Worm (Caenorhabditis elegans): ENCODE results near the gene K05F1.8.

Gene K05F1.8

ce11 chrII:5772547-5773142 is 26.8 kb downstream of the K05F1.8 start (continued):
- TF ChIP-seq F57A8.1 (GFP tag; optimal IDR thresholded peaks at IDR 0.05): no peak
- TF ChIP-seq C06A6.2 (GFP tag; conservative IDR thresholded peaks at IDR 0.05): no peak
- TF ChIP-seq F55B11.4 (tag; optimal IDR thresholded peaks at IDR 0.05; ENCODE audit: borderline replicate concordance, insufficient read depth): no peak
- no peak for TF ChIP-seq lsl-1 (GFP tag; optimal IDR thresholded peaks at IDR 0.05)
- TF ChIP-seq F52B5.7 (tag; optimal IDR thresholded peaks at IDR 0.05): peak; percentile 12
- TF ChIP-seq Y67H2A.10 (GFP tag; conservative IDR thresholded peaks at IDR 0.05): no peak
- no peak for TF ChIP-seq lin-35 (GFP tag; optimal IDR thresholded peaks at IDR 0.05)
- TF ChIP-seq F22D6.2 (tag; optimal IDR thresholded peaks at IDR 0.05): no peak
- TF ChIP-seq hlh-26 (GFP tag; conservative IDR thresholded peaks at IDR 0.05): no peak
- no peak for TF ChIP-seq unc-62 (GFP tag; optimal IDR thresholded peaks at IDR 0.05)
- TF ChIP-seq B0261.1 (tag; optimal IDR thresholded peaks at IDR 0.05): peak; percentile 90
- peak; percentile 68; the same call in 1 of the 2 replicates for TF ChIP-seq let-526 (GFP tag; IDR thresholded peaks at IDR 0.05)
- TF ChIP-seq F57C9.4 (tag; optimal IDR thresholded peaks at IDR 0.05): no peak
- TF ChIP-seq ceh-58 (GFP tag; IDR thresholded peaks at IDR 0.05): no peak
- TF ChIP-seq F39B2.1 (GFP tag; IDR thresholded peaks at IDR 0.05): no peak
- no peak for TF ChIP-seq F37B4.10 (GFP tag; IDR thresholded peaks at IDR 0.05)
- TF ChIP-seq ceh-100 (GFP tag; IDR thresholded peaks at IDR 0.05): 0 out of 2 replicates have a peak, but pooled peaks have one; percentile 27
- no peak for TF ChIP-seq hsf-1 (GFP tag; IDR thresholded peaks at IDR 0.05)
- TF ChIP-seq snpc-1.1 (tag; optimal IDR thresholded peaks at IDR 0.05; ENCODE audit: insufficient read depth): no peak
- no peak for TF ChIP-seq cebp-1 (GFP tag; IDR thresholded peaks at IDR 0.05)
- no peak for TF ChIP-seq cebp-1 (tag; optimal IDR thresholded peaks at IDR 0.05)
- no peak for TF ChIP-seq ceh-91 (GFP tag; IDR thresholded peaks at IDR 0.05)
- peak; percentile 52 for TF ChIP-seq chd-7 (tag; optimal IDR thresholded peaks at IDR 0.05)
- TF ChIP-seq nhr-90 (tag; optimal IDR thresholded peaks at IDR 0.05): peak; percentile 58
- TF ChIP-seq somi-1 (GFP tag; optimal IDR thresholded peaks at IDR 0.05): peak; percentile 57
- 0 out of 2 replicates have a peak, but pooled peaks have one; percentile 54 for TF ChIP-seq K11D2.4 (GFP tag; IDR thresholded peaks at IDR 0.05)
- TF ChIP-seq nfyb-1 (GFP tag; IDR thresholded peaks at IDR 0.05): peak; percentile 83
- no peak for TF ChIP-seq aptf-3 (GFP tag; IDR thresholded peaks at IDR 0.05)
- peak; percentile 66 for TF ChIP-seq die-1 (tag; optimal IDR thresholded peaks at IDR 0.05)
- TF ChIP-seq ztf-25 (GFP tag; IDR thresholded peaks at IDR 0.05): no peak
- no peak for TF ChIP-seq B0019.2 (GFP tag; conservative IDR thresholded peaks at IDR 0.05)
- no peak for TF ChIP-seq Y95B8A.8 (GFP tag; IDR thresholded peaks at IDR 0.05)
- TF ChIP-seq lsy-27 (tag; optimal IDR thresholded peaks at IDR 0.05; ENCODE audit: borderline replicate concordance, insufficient read depth): no peak
- no peak for TF ChIP-seq tbx-9 (tag; optimal IDR thresholded peaks at IDR 0.05; ENCODE audit: borderline replicate concordance)
- TF ChIP-seq Y53G8AR.9 (GFP tag; conservative IDR thresholded peaks at IDR 0.05): 0 out of 2 replicates have a peak, but pooled peaks have one; percentile 57
- TF ChIP-seq B0336.3 (GFP tag; IDR thresholded peaks at IDR 0.05): no peak
- TF ChIP-seq aptf-2 (GFP tag; conservative IDR thresholded peaks at IDR 0.05): no peak
- no peak for TF ChIP-seq nhr-27 (tag; optimal IDR thresholded peaks at IDR 0.05)
- TF ChIP-seq mxl-1 (tag; optimal IDR thresholded peaks at IDR 0.05): peak; percentile 30
- peak; percentile 57 for TF ChIP-seq madf-6 (GFP tag; IDR thresholded peaks at IDR 0.05)
- TF ChIP-seq rec-8 (tag; optimal IDR thresholded peaks at IDR 0.05): peak; percentile 16 to 63
- TF ChIP-seq repo-1 (tag; optimal IDR thresholded peaks at IDR 0.05): peak; percentile 2
- peak; percentile 20 for TF ChIP-seq snpc-1.3 (tag; optimal IDR thresholded peaks at IDR 0.05; ENCODE audit: insufficient read depth)
- no peak for TF ChIP-seq nfya-2 (GFP tag; IDR thresholded peaks at IDR 0.05)
- peak; percentile 31 for TF ChIP-seq ZK185.1 (tag; optimal IDR thresholded peaks at IDR 0.05; ENCODE audit: poor library complexity, severe bottlenecking)
- no peak for TF ChIP-seq nhr-120 (GFP tag; IDR thresholded peaks at IDR 0.05)
- no peak for TF ChIP-seq D2030.7 (GFP tag; IDR thresholded peaks at IDR 0.05)

Measured in whole organism, young adult.